Fruit fly (Drosophila melanogaster) whole organism, embryonic: ENCODE results near the gene alphaKap4.

Experiments used
- Asciz ChIP-seq: fragments of 200-800 bp; sonication (Bioruptor generic); optimal IDR thresholded peaks from 2 replicates; lab custom pipeline; 2017; ENCODE audit warnings: missing biosample characterization, mild to moderate bottlenecking, missing genetic modification characterization, missing genetic modification reagents
- Awh ChIP-seq: fragments of 200-800 bp; sonication (Bioruptor generic); IDR thresholded peaks from 2 replicates; pipeline ENCODE4, ENCODE4 v1.3.6; 2022; ENCODE audit warnings: missing biosample characterization, missing genetic modification characterization
- CG10209 ChIP-seq: fragments of 200-800 bp; sonication (Bioruptor generic); optimal IDR thresholded peaks from 3 replicates; lab custom pipeline; 2017; ENCODE audit warnings: missing biosample characterization, mild to moderate bottlenecking, missing genetic modification characterization, missing genetic modification reagents
- CG10267 ChIP-seq: fragments of 200-800 bp; sonication (Bioruptor generic); optimal IDR thresholded peaks from 2 replicates; lab custom pipeline; 2018; ENCODE audit warnings: missing biosample characterization, mild to moderate bottlenecking, missing genetic modification characterization, moderate library complexity
- CG10565 ChIP-seq: fragments of 200-800 bp; sonication (Bioruptor generic); optimal IDR thresholded peaks from 3 replicates; lab custom pipeline; 2016; ENCODE audit warnings: missing biosample characterization, mild to moderate bottlenecking, missing genetic modification characterization
- CG10979 ChIP-seq: fragments of 200-800 bp; sonication (Bioruptor generic); optimal IDR thresholded peaks from 2 replicates; lab custom pipeline; 2018; ENCODE audit warnings: missing biosample characterization, mild to moderate bottlenecking, missing genetic modification characterization, moderate library complexity
- CG11247 ChIP-seq: fragments of 200-800 bp; sonication (Bioruptor generic); IDR thresholded peaks from 2 replicates; pipeline ENCODE4 v1.3.6; 2022; ENCODE audit warnings: missing biosample characterization, missing genetic modification characterization
- CG11398 ChIP-seq: fragments of 200-800 bp; sonication (Bioruptor generic); optimal IDR thresholded peaks from 2 replicates; lab custom pipeline; 2016; ENCODE audit warnings: missing biosample characterization, missing genetic modification characterization
- CG11504 ChIP-seq: fragments of 200-800 bp; sonication (Bioruptor generic); optimal IDR thresholded peaks from 3 replicates; lab custom pipeline; 2019; ENCODE audit warnings: missing biosample characterization, mild to moderate bottlenecking, missing genetic modification characterization, moderate library complexity
- CG12104 ChIP-seq: fragments of 200-800 bp; sonication (Bioruptor generic); optimal IDR thresholded peaks from 3 replicates; lab custom pipeline; 2016; ENCODE audit warnings: missing biosample characterization, missing genetic modification characterization
- CG12236 ChIP-seq: fragments of 200-800 bp; sonication (Bioruptor generic); optimal IDR thresholded peaks from 2 replicates; lab custom pipeline; 2016; ENCODE audit warnings: missing biosample characterization, missing genetic modification characterization
- CG12391 ChIP-seq: fragments of 200-800 bp; sonication (Bioruptor generic); optimal IDR thresholded peaks from 3 replicates; lab custom pipeline; 2018; ENCODE audit warnings: missing biosample characterization, mild to moderate bottlenecking, missing genetic modification characterization, moderate library complexity
- CG13424 ChIP-seq: fragments of 200-800 bp; sonication (Bioruptor generic); optimal IDR thresholded peaks from 2 replicates; lab custom pipeline; 2019; ENCODE audit warnings: missing biosample characterization, mild to moderate bottlenecking, missing genetic modification characterization, moderate library complexity
- CG14050 ChIP-seq: fragments of 200-800 bp; sonication (Bioruptor generic); IDR thresholded peaks from 3 replicates; pipeline ENCODE4 v1.3.6; 2022; ENCODE audit warnings: missing biosample characterization, missing genetic modification characterization
- CG15073 ChIP-seq: fragments of 200-800 bp; sonication (Bioruptor generic); optimal IDR thresholded peaks from 2 replicates; lab custom pipeline; 2016; ENCODE audit warnings: missing biosample characterization, missing genetic modification characterization
- CG15601 ChIP-seq: fragments of 200-800 bp; sonication (Bioruptor generic); optimal IDR thresholded peaks from 3 replicates; lab custom pipeline; 2019; ENCODE audit warnings: missing biosample characterization, mild to moderate bottlenecking, missing genetic modification characterization, moderate library complexity
- CG16815 ChIP-seq: fragments of 200-800 bp; sonication (Bioruptor generic); optimal IDR thresholded peaks from 3 replicates; lab custom pipeline; 2017; ENCODE audit warnings: missing biosample characterization, mild to moderate bottlenecking, missing genetic modification characterization
- CG17359 ChIP-seq: fragments of 200-800 bp; sonication (Bioruptor generic); optimal IDR thresholded peaks from 3 replicates; lab custom pipeline; 2018; ENCODE audit warnings: missing biosample characterization, mild to moderate bottlenecking, missing genetic modification characterization, moderate library complexity
- CG18619 ChIP-seq: fragments of 200-800 bp; sonication (Bioruptor generic); optimal IDR thresholded peaks from 3 replicates; lab custom pipeline; 2017; ENCODE audit warnings: missing biosample characterization, mild to moderate bottlenecking, missing genetic modification characterization
- CG31388 ChIP-seq: fragments of 200-800 bp; sonication (Bioruptor generic); optimal IDR thresholded peaks from 2 replicates; lab custom pipeline; 2016; ENCODE audit warnings: missing biosample characterization, missing genetic modification characterization
- CG3847 ChIP-seq: fragments of 200-800 bp; sonication (Bioruptor generic); IDR thresholded peaks from 2 replicates; pipeline ENCODE4 v1.3.6; 2022; ENCODE audit warnings: missing biosample characterization, missing genetic modification characterization
- CG4730 ChIP-seq: fragments of 200-800 bp; sonication (Bioruptor generic); IDR thresholded peaks from 2 replicates; pipeline ENCODE4 v1.3.6; 2022; ENCODE audit warnings: missing biosample characterization, missing genetic modification characterization
- CG5245 ChIP-seq: fragments of 200-800 bp; sonication (Bioruptor generic); optimal IDR thresholded peaks from 3 replicates; lab custom pipeline; 2016; ENCODE audit warnings: missing biosample characterization, missing genetic modification characterization
- CG6689 ChIP-seq: fragments of 200-800 bp; sonication (Bioruptor generic); IDR thresholded peaks from 2 replicates; pipeline ENCODE4 v1.3.6; 2022; ENCODE audit warnings: missing biosample characterization, missing genetic modification characterization
- CG6813 ChIP-seq: fragments of 200-800 bp; sonication (Bioruptor generic); optimal IDR thresholded peaks from 2 replicates; lab custom pipeline; 2017; ENCODE audit warnings: missing biosample characterization, missing genetic modification characterization, mild to moderate bottlenecking, moderate library complexity, missing genetic modification reagents
- CG8290 ChIP-seq, 3 experiments: fragments of 200-800 bp; sonication (Bioruptor generic); optimal IDR thresholded peaks; 2 replicates each; lab custom pipeline; 2016 to 2019; ENCODE audit warnings: missing biosample characterization in 3 of 3, missing genetic modification characterization in 3 of 3, mild to moderate bottlenecking in 2 of 3, moderate library complexity in 1 of 3
- CG8388 ChIP-seq: fragments of 200-800 bp; sonication (Bioruptor generic); optimal IDR thresholded peaks from 2 replicates; lab custom pipeline; 2019; ENCODE audit warnings: missing biosample characterization, mild to moderate bottlenecking, missing genetic modification characterization, moderate library complexity
- CG9609 ChIP-seq: fragments of 200-800 bp; sonication (Bioruptor generic); optimal IDR thresholded peaks from 3 replicates; lab custom pipeline; 2016; ENCODE audit warnings: missing biosample characterization, missing genetic modification characterization
- Camta ChIP-seq: fragments of 200-800 bp; sonication (Bioruptor generic); optimal IDR thresholded peaks from 2 replicates; lab custom pipeline; 2016; ENCODE audit warnings: missing biosample characterization, missing genetic modification characterization
- CkIIα-i1 ChIP-seq: fragments of 200-800 bp; sonication (Bioruptor generic); IDR thresholded peaks from 2 replicates; pipeline ENCODE4 v1.3.6; 2022; ENCODE audit warnings: missing biosample characterization, missing genetic modification characterization
- E2f1 ChIP-seq: fragments of 200-800 bp; sonication (Bioruptor generic); IDR thresholded peaks from 2 replicates; pipeline ENCODE4 v1.3.6; 2022; ENCODE audit warnings: missing biosample characterization, missing genetic modification characterization
- Gug ChIP-seq: fragments of 200-800 bp; sonication (Bioruptor generic); IDR thresholded peaks from 4 replicates; pipeline ENCODE4 v1.3.6; 2022; ENCODE audit warnings: missing biosample characterization, missing genetic modification characterization
- Pdp1 ChIP-seq, 2 experiments: fragments of 200-800 bp; sonication (Bioruptor generic); optimal IDR thresholded peaks; 3 replicates each; lab custom pipeline; 2016; ENCODE audit warnings: missing biosample characterization in 2 of 2, missing genetic modification characterization in 2 of 2, mild to moderate bottlenecking in 1 of 2, moderate library complexity in 1 of 2
- Sox102F ChIP-seq: fragments of 200-800 bp; sonication (Bioruptor generic); optimal IDR thresholded peaks from 2 replicates; lab custom pipeline; 2018; ENCODE audit warnings: missing biosample characterization, mild to moderate bottlenecking, missing genetic modification characterization, moderate library complexity
- Tbp ChIP-seq: fragments of >200 bp; optimal IDR thresholded peaks from 2 replicates; lab custom pipeline; 2018; ENCODE audit warnings: missing biosample characterization, missing genetic modification characterization
- al ChIP-seq: fragments of 200-800 bp; sonication (Bioruptor generic); IDR thresholded peaks from 2 replicates; pipeline ENCODE4 v1.3.6; 2022; ENCODE audit warnings: missing biosample characterization, missing genetic modification characterization
- aop ChIP-seq: fragments of 200-800 bp; sonication (Bioruptor generic); IDR thresholded peaks from 2 replicates; pipeline ENCODE4 v1.3.6; 2022; ENCODE audit warnings: missing biosample characterization, missing genetic modification characterization
- ara ChIP-seq: fragments of 200-800 bp; sonication (Bioruptor generic); IDR thresholded peaks from 2 replicates; pipeline ENCODE4 v1.3.6; 2022; ENCODE audit warnings: missing biosample characterization, missing genetic modification characterization
- chn ChIP-seq: fragments of 200-800 bp; sonication (Bioruptor generic); optimal IDR thresholded peaks from 2 replicates; lab custom pipeline; 2016; ENCODE audit warnings: missing biosample characterization, missing genetic modification characterization
- corto ChIP-seq: fragments of 200-800 bp; sonication (Bioruptor generic); optimal IDR thresholded peaks from 2 replicates; lab custom pipeline; 2016; ENCODE audit warnings: missing biosample characterization, mild to moderate bottlenecking, missing genetic modification characterization, moderate library complexity
- dan ChIP-seq: fragments of 200-800 bp; sonication (Bioruptor generic); IDR thresholded peaks from 2 replicates; pipeline ENCODE4 v1.3.6; 2022; ENCODE audit warnings: missing biosample characterization, missing genetic modification characterization
- eyg ChIP-seq: fragments of 200-800 bp; sonication (Bioruptor generic); optimal IDR thresholded peaks from 3 replicates; lab custom pipeline; 2016; ENCODE audit warnings: missing biosample characterization, missing genetic modification characterization
- gfzf ChIP-seq: fragments of 200-800 bp; sonication (Bioruptor generic); optimal IDR thresholded peaks from 2 replicates; lab custom pipeline; 2016; ENCODE audit warnings: missing biosample characterization, mild to moderate bottlenecking, missing genetic modification characterization, moderate library complexity
- hkb ChIP-seq, 2 experiments: fragments of 200-800 bp in 1 of 2; fragments of >200 bp in 1 of 2; sonication (Bioruptor generic) in 1 of 2; IDR thresholded peaks in 1 of 2; optimal IDR thresholded peaks in 1 of 2; 2 replicates each; pipeline versions ENCODE4 v1.3.6 to Lab custom; 2017 to 2022; ENCODE audit warnings: missing biosample characterization in 1 of 2, missing genetic modification characterization in 1 of 2
- ken ChIP-seq: fragments of 200-800 bp; sonication (Bioruptor generic); IDR thresholded peaks from 3 replicates; pipeline ENCODE4 v1.3.6; 2022; ENCODE audit warnings: missing biosample characterization, missing genetic modification characterization
- mirr ChIP-seq: fragments of 200-800 bp; sonication (Bioruptor generic); optimal IDR thresholded peaks from 3 replicates; lab custom pipeline; 2018; ENCODE audit warnings: missing biosample characterization, mild to moderate bottlenecking, missing genetic modification characterization
- nau ChIP-seq: fragments of 200-800 bp; sonication (Bioruptor generic); optimal IDR thresholded peaks from 3 replicates; lab custom pipeline; 2017; ENCODE audit warnings: missing biosample characterization, mild to moderate bottlenecking, missing genetic modification characterization, missing genetic modification reagents
- ttk ChIP-seq: fragments of 200-800 bp; sonication (Bioruptor generic); IDR thresholded peaks from 2 replicates; pipeline ENCODE4 v2.1.2; 2022; ENCODE audit warnings: missing biosample characterization, missing genetic modification characterization
- twi ChIP-seq: fragments of 200-800 bp; optimal IDR thresholded peaks from 2 replicates; lab custom pipeline; 2019; ENCODE audit warnings: missing biosample characterization, mild to moderate bottlenecking, missing genetic modification characterization, moderate library complexity

The alphaKap4 gene

DNA sequence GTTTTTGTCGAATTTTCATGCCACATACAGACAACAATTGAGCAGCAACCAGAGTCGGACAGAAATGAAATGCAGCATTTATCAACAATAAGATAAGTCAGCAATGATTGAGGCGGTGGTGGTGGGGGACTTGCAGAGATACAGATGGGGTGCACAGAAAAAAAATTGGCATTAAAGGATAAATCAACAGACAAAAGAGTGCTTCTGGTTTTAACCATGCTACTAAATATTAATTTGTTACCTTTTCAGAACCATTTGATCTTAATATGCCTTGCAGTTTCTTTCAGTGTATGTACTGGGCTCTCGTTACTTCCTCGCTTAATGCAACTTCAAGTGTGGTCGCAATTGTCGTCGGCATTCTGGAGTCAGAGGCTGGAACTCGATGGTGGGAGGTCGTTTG, 22.1 kb downstream of the alphaKap4 start (continued):
- TF ChIP-seq hkb (optimal IDR thresholded peaks at IDR 0.05; lab: Kevin White, UChicago) (no peak), hkb (GFP tag; IDR thresholded peaks at IDR 0.05; lab: Robert Waterston, UW) (peak; percentile 76), CG6813 (peak; percentile 43), ken (GFP tag; lab: Robert Waterston, UW) (0 out of 3 replicates have a peak, but pooled peaks have one; percentile 23), aop (GFP tag; lab: Robert Waterston, UW) (0 out of 2 replicates have a peak, but pooled peaks have one; percentile 11), al (GFP tag; lab: Robert Waterston, UW) (no peak), CG12104 (GFP tag; lab: Kevin White, UChicago) (no peak), CG18619 (GFP tag; lab: Kevin White, UChicago) (no peak), Sox102F (GFP tag; lab: Kevin White, UChicago) (peak; percentile 24), CG10267 (tag; lab: Kevin White, UChicago) (peak; percentile 71), E2f1 (GFP tag; lab: Robert Waterston, UW) (peak; percentile 47; the same call in 1 of the 2 replicates), CkIIα-i1 (no peak), CG16815 (GFP tag; lab: Kevin White, UChicago) (peak; percentile 33), CG8290 (GFP tag; optimal IDR thresholded peaks at IDR 0.05; lab: Kevin White, UChicago) (no peak), CG8290 (tag; optimal IDR thresholded peaks at IDR 0.05; lab: Kevin White, UChicago) (no peak), dan (GFP tag; lab: Robert Waterston, UW) (peak; percentile 58; the same call in 1 of the 2 replicates), CG15073 (no peak), ttk (GFP tag; lab: Robert Waterston, UW) (peak; percentile 37; the same call in 1 of the 2 replicates), Tbp (GFP tag; lab: Kevin White, UChicago) (no peak), gfzf (GFP tag; lab: Kevin White, UChicago) (no peak), eyg (peak; percentile 39), CG11504 (tag; lab: Kevin White, UChicago) (peak; percentile 61), Asciz (peak; percentile 35), CG31388 (GFP tag; lab: Kevin White, UChicago) (peak; percentile 19), Gug (GFP tag; lab: Robert Waterston, UW) (peak; percentile 15; the same call in 2 of the 4 replicates), CG13424 (tag; lab: Kevin White, UChicago) (peak; percentile 5), ara (GFP tag; lab: Robert Waterston, UW) (peak; percentile 84), chn (GFP tag; lab: Kevin White, UChicago) (peak; percentile 20), CG10209 (peak; percentile 30), CG8388 (GFP tag; lab: Kevin White, UChicago) (peak; percentile 19), twi (no peak), CG3847 (no peak), Camta (peak; percentile 34), CG12391 (peak; percentile 44), CG12236 (GFP tag; lab: Kevin White, UChicago) (no peak), CG17359 (tag; lab: Kevin White, UChicago) (peak; percentile 63), CG11247 (GFP tag; lab: Robert Waterston, UW) (peak; percentile 46; the same call in 1 of the 2 replicates), CG10979 (peak; percentile 86), CG15601 (peak; percentile 24), CG4730 (GFP tag; lab: Robert Waterston, UW) (peak; percentile 42; the same call in 1 of the 2 replicates), CG11398 (GFP tag; lab: Kevin White, UChicago) (no peak), CG14050 (no peak), Awh (GFP tag; lab: Robert Waterston, UW) (peak; percentile 68; the same call in 1 of the 2 replicates), corto (GFP tag; lab: Kevin White, UChicago) (no peak), Pdp1 (GFP tag; optimal IDR thresholded peaks at IDR 0.05; lab: Kevin White, UChicago) (peak; percentile 11 to 20), CG9609 (peak; percentile 21), CG6689 (GFP tag; lab: Robert Waterston, UW) (peak; percentile 48), nau (peak; percentile 29), mirr (GFP tag; lab: Kevin White, UChicago) (no peak), CG10565 (GFP tag; lab: Kevin White, UChicago) (no peak), CG5245 (GFP tag; lab: Kevin White, UChicago) (peak; percentile 57)
